Worm (Caenorhabditis elegans) whole organism, L2 larva: ENCODE measurements around the gene frm-10.

Source experiments
- C34F6.9 ChIP-seq: fragments of 150-350 bp; optimal IDR thresholded peaks from 2 replicates; lab custom pipeline; 2014; ENCODE audit warnings: missing biosample characterization, missing genetic modification characterization
- F13H6.1 ChIP-seq: sonication (generic microtip); optimal IDR thresholded peaks from 2 replicates; lab custom pipeline; 2016; ENCODE audit warnings: missing genetic modification characterization, missing compliant biosample characterization
- R02D3.7 ChIP-seq: fragments of 150-350 bp; optimal IDR thresholded peaks from 2 replicates; lab custom pipeline; 2014; ENCODE audit warnings: missing biosample characterization, missing genetic modification characterization
- Y55F3AM.14 ChIP-seq: fragments of 200-800 bp; sonication (Bioruptor generic); optimal IDR thresholded peaks from 2 replicates; lab custom pipeline; 2018; ENCODE audit warnings: mild to moderate bottlenecking, missing genetic modification characterization, missing compliant biosample characterization
- ZK546.5 ChIP-seq: sonication (generic microtip); optimal IDR thresholded peaks from 2 replicates; lab custom pipeline; 2017; ENCODE audit warnings: missing biosample characterization, missing genetic modification characterization
- alr-1 ChIP-seq: fragments of 150-350 bp; optimal IDR thresholded peaks from 2 replicates; lab custom pipeline; 2014; ENCODE audit warnings: missing biosample characterization, missing genetic modification characterization
- aly-2 ChIP-seq: fragments of 150-350 bp; optimal IDR thresholded peaks from 2 replicates; lab custom pipeline; 2014; ENCODE audit warnings: missing biosample characterization, missing genetic modification characterization
- ama-1 ChIP-seq: fragments of 150-350 bp; optimal IDR thresholded peaks from 2 replicates; lab custom pipeline; 2018; ENCODE audit warnings: inconsistent platforms
- blmp-1 ChIP-seq: sonication (generic microtip); optimal IDR thresholded peaks from 2 replicates; lab custom pipeline; 2017; ENCODE audit warnings: missing genetic modification characterization, mild to moderate bottlenecking, missing compliant biosample characterization, antibody characterized with exemption, moderate library complexity; ENCODE audit not compliant: insufficient read depth
- ceh-16 ChIP-seq: fragments of 150-350 bp; optimal IDR thresholded peaks from 2 replicates; lab custom pipeline; 2014; ENCODE audit warnings: missing biosample characterization, missing genetic modification characterization
- ceh-82 ChIP-seq: fragments of 150-350 bp; optimal IDR thresholded peaks from 2 replicates; lab custom pipeline; 2014; ENCODE audit warnings: missing biosample characterization, missing genetic modification characterization
- crh-2 ChIP-seq: sonication (generic microtip); optimal IDR thresholded peaks from 2 replicates; lab custom pipeline; 2017; ENCODE audit warnings: missing biosample characterization, missing genetic modification characterization
- fos-1 ChIP-seq: fragments of 150-350 bp; optimal IDR thresholded peaks from 2 replicates; lab custom pipeline; 2014; ENCODE audit warnings: missing biosample characterization, missing genetic modification characterization
- gmeb-1 ChIP-seq: fragments of 150-350 bp; optimal IDR thresholded peaks from 2 replicates; lab custom pipeline; 2014; ENCODE audit warnings: missing biosample characterization, missing genetic modification characterization
- lin-11 ChIP-seq: fragments of 150-350 bp; sonication (generic microtip); optimal IDR thresholded peaks from 2 replicates; lab custom pipeline; 2014; ENCODE audit warnings: missing biosample characterization, missing genetic modification characterization, inconsistent platforms, mixed read lengths
- lin-13 ChIP-seq: fragments of 150-350 bp; optimal IDR thresholded peaks from 2 replicates; lab custom pipeline; 2014; ENCODE audit warnings: missing biosample characterization, missing genetic modification reagents, missing genetic modification characterization
- lin-39 ChIP-seq: fragments of 150-350 bp; optimal IDR thresholded peaks from 2 replicates; lab custom pipeline; 2014; ENCODE audit warnings: missing biosample characterization, missing genetic modification reagents, missing genetic modification characterization
- lsy-2 ChIP-seq, 2 experiments: fragments of 150-350 bp in 1 of 2; sonication (generic microtip) in 1 of 2; optimal IDR thresholded peaks; 2 replicates each; lab custom pipeline; 2014 to 2017; ENCODE audit warnings: missing biosample characterization in 2 of 2, missing genetic modification characterization in 2 of 2
- mab-5 ChIP-seq: fragments of 150-350 bp; optimal IDR thresholded peaks from 2 replicates; lab custom pipeline; 2014; ENCODE audit warnings: missing biosample characterization, missing genetic modification characterization
- mdl-1 ChIP-seq, 2 experiments: fragments of 150-350 bp in 1 of 2; sonication (generic microtip) in 1 of 2; optimal IDR thresholded peaks; 2 replicates each; lab custom pipeline; 2017; ENCODE audit warnings: missing biosample characterization in 2 of 2, missing genetic modification characterization in 2 of 2
- nhr-10 ChIP-seq: sonication (generic microtip); optimal IDR thresholded peaks from 2 replicates; lab custom pipeline; 2017; ENCODE audit warnings: missing biosample characterization, missing genetic modification characterization
- nhr-11 ChIP-seq: fragments of 150-350 bp; optimal IDR thresholded peaks from 2 replicates; lab custom pipeline; 2014; ENCODE audit warnings: missing biosample characterization, missing genetic modification characterization
- nhr-12 ChIP-seq: fragments of 150-350 bp; optimal IDR thresholded peaks from 2 replicates; lab custom pipeline; 2014; ENCODE audit warnings: missing biosample characterization, missing genetic modification characterization
- nhr-129 ChIP-seq: fragments of 150-350 bp; optimal IDR thresholded peaks from 2 replicates; lab custom pipeline; 2014; ENCODE audit warnings: missing biosample characterization, missing genetic modification characterization
- nhr-21 ChIP-seq: fragments of 150-350 bp; optimal IDR thresholded peaks from 2 replicates; lab custom pipeline; 2014; ENCODE audit warnings: missing biosample characterization, missing genetic modification characterization
- nhr-25 ChIP-seq: fragments of 150-350 bp; sonication (generic microtip); optimal IDR thresholded peaks from 3 replicates; lab custom pipeline; 2014; ENCODE audit warnings: missing biosample characterization, missing genetic modification characterization
- nhr-77 ChIP-seq: fragments of 150-350 bp; optimal IDR thresholded peaks from 2 replicates; lab custom pipeline; 2014; ENCODE audit warnings: missing biosample characterization, missing genetic modification characterization
- peb-1 ChIP-seq: fragments of 150-350 bp; optimal IDR thresholded peaks from 2 replicates; lab custom pipeline; 2014; ENCODE audit warnings: missing biosample characterization, missing genetic modification characterization
- sem-4 ChIP-seq: fragments of 150-350 bp; optimal IDR thresholded peaks from 2 replicates; lab custom pipeline; 2014; ENCODE audit warnings: missing biosample characterization, missing genetic modification reagents, missing genetic modification characterization
- skn-1 ChIP-seq: sonication (generic microtip); optimal IDR thresholded peaks from 2 replicates; lab custom pipeline; 2017; ENCODE audit warnings: missing biosample characterization, missing genetic modification characterization
- sma-3 ChIP-seq: sonication (generic microtip); optimal IDR thresholded peaks from 2 replicates; lab custom pipeline; 2016; ENCODE audit warnings: missing genetic modification reagents, missing genetic modification characterization, missing compliant biosample characterization
- sma-9 ChIP-seq, 2 experiments: fragments of 150-350 bp in 1 of 2; sonication (generic microtip) in 1 of 2; optimal IDR thresholded peaks; 2 replicates each; lab custom pipeline; 2014 to 2016; ENCODE audit warnings: missing genetic modification characterization in 2 of 2, mild to moderate bottlenecking in 1 of 2, missing biosample characterization in 1 of 2, missing compliant biosample characterization in 1 of 2, missing genetic modification reagents in 1 of 2, moderate library complexity in 1 of 2
- snpc-4 ChIP-seq: fragments of 150-350 bp; optimal IDR thresholded peaks from 2 replicates; lab custom pipeline; 2014; ENCODE audit warnings: missing biosample characterization, missing genetic modification characterization
- unc-55 ChIP-seq: fragments of 150-350 bp; sonication (generic microtip); optimal IDR thresholded peaks from 3 replicates; lab custom pipeline; 2014; ENCODE audit warnings: missing biosample characterization, missing genetic modification reagents, missing genetic modification characterization
- unc-62 ChIP-seq: fragments of 150-350 bp; optimal IDR thresholded peaks from 2 replicates; lab custom pipeline; 2014; ENCODE audit warnings: missing biosample characterization, missing genetic modification reagents, missing genetic modification characterization
- zag-1 ChIP-seq: fragments of 150-350 bp; optimal IDR thresholded peaks from 2 replicates; lab custom pipeline; 2014; ENCODE audit warnings: missing biosample characterization, missing genetic modification characterization
- ztf-1 ChIP-seq: fragments of 200-800 bp; sonication (Bioruptor generic); conservative IDR thresholded peaks from 2 replicates; pipeline ENCODE4 v1.3.6; 2022; ENCODE audit warnings: missing genetic modification characterization, missing compliant biosample characterization
- ztf-11 ChIP-seq: sonication (generic microtip); optimal IDR thresholded peaks from 2 replicates; lab custom pipeline; 2017; ENCODE audit warnings: missing biosample characterization, missing genetic modification characterization
- ztf-4 ChIP-seq: fragments of 150-350 bp; optimal IDR thresholded peaks from 2 replicates; lab custom pipeline; 2014; ENCODE audit warnings: missing biosample characterization, missing genetic modification characterization

frm-10 gene

DNA sequence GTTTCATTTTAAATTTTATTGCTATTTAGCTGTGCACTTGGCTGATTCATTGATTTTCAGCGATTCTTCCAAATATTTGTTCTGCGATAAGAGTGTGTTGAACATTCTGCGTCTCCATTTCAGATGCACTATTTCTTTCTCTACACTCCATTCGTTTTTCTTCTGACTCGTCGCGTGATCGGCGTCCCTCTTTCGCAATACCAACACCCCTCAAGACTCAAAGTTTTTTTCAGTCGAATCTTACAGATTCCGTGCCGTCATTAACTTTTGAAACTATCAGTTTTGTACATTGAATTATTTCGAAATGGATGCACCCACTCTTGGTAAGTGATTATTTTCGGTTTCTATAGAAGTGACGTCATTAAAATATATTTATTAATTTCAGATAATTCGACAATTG, at the start of gene frm-10:
Gene frm-10, plus strand, starts transcription at position 234 of the 400 bp plus-strand sequence.
- TF ChIP-seq mab-5 (tag; lab: Kevin White, UChicago) (no peak), ztf-4 (tag; lab: Kevin White, UChicago) (peak; percentile 25), unc-55 (peak; percentile 80), lsy-2 (tag; optimal IDR thresholded peaks at IDR 0.05; lab: Kevin White, UChicago) (peak; percentile 8 to 65), F13H6.1 (peak; percentile 59), nhr-25 (tag; lab: Kevin White, UChicago) (peak; percentile 27), ztf-1 (GFP tag; lab: Robert Waterston, UW) (no peak), sma-3 (GFP tag; lab: Kevin White, UChicago) (peak; percentile 59), nhr-10 (tag; lab: Kevin White, UChicago) (peak; percentile 14), crh-2 (peak; percentile 81), aly-2 (tag; lab: Kevin White, UChicago) (no peak), snpc-4 (tag; lab: Kevin White, UChicago) (no peak), C34F6.9 (tag; lab: Kevin White, UChicago) (peak; percentile 82), Y55F3AM.14 (GFP tag; lab: Kevin White, UChicago) (no peak), fos-1 (tag; lab: Kevin White, UChicago) (peak; percentile 93), nhr-129 (tag; lab: Kevin White, UChicago) (peak; percentile 84), sma-9 (GFP tag; optimal IDR thresholded peaks at IDR 0.05; lab: Kevin White, UChicago) (peak; percentile 65), sma-9 (tag; optimal IDR thresholded peaks at IDR 0.05; lab: Kevin White, UChicago) (no peak), peb-1 (no peak), ama-1 (lab: Kevin White, UChicago) (peak; percentile 61), lin-13 (GFP tag; lab: Kevin White, UChicago) (peak; percentile 13), ceh-82 (no peak), mdl-1 (tag; optimal IDR thresholded peaks at IDR 0.05; lab: Kevin White, UChicago) (peak; percentile 8 to 28), gmeb-1 (peak; percentile 68), lin-11 (tag; lab: Kevin White, UChicago) (peak; percentile 23), skn-1 (peak; percentile 79)

DNA sequence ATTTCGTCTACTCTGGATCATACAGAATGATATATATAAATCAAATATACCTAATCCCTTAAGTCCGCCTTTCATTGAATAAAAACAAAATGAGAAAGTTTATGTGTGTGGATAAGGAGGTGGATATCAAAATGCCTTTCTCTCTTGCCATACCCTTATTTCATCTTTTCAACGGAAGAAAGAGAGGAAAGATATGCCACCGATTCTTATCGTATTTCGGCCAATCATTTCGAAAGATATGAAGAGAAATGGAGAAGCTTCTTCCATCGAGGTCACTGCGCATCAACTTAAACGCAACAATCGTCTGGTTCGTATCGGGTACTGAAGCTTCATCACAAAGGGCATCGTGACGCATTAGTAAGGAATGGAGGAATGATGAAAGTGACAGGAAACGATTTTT, 49.7 kb upstream of the frm-10 start:
- TF ChIP-seq nhr-77 (tag; lab: Kevin White, UChicago) (no peak), peb-1 (peak; percentile 38), nhr-21 (tag; lab: Kevin White, UChicago) (peak; percentile 47), ztf-1 (GFP tag; lab: Robert Waterston, UW) (no peak), lin-39 (tag; lab: Kevin White, UChicago) (no peak), ceh-16 (tag; lab: Kevin White, UChicago) (no peak), unc-62 (GFP tag; lab: Kevin White, UChicago) (no peak), blmp-1 (tag; lab: Kevin White, UChicago) (peak; percentile 3)

DNA sequence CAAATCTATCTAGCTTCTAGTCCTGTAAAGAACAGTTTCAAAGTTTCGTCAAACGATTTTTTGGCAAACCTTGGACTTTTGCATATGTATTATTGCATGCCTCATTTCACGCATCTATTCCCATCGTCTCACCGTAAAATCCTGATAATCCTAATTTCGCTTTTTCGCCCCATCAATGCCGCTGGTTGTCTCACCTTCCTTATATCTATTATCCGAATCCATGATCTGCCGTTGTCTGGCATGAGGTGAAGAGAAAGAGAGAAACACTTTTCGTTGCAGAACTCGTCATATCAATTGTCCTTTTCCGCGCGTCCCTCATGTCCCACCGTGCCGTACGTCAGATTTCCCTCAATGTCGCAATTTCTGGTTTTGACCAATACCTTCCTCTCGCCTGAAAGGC, 48.4 kb upstream of the frm-10 start, which contains the start of gene cut-2:
Gene cut-2, plus strand, starts transcription at position 365 of the 400 bp plus-strand sequence.
- TF ChIP-seq mdl-1 (tag; optimal IDR thresholded peaks at IDR 0.05; lab: Kevin White, UChicago): no peak
- peak; percentile 24 for TF ChIP-seq peb-1
- TF ChIP-seq, all 48 proteins: peak for 1

DNA sequence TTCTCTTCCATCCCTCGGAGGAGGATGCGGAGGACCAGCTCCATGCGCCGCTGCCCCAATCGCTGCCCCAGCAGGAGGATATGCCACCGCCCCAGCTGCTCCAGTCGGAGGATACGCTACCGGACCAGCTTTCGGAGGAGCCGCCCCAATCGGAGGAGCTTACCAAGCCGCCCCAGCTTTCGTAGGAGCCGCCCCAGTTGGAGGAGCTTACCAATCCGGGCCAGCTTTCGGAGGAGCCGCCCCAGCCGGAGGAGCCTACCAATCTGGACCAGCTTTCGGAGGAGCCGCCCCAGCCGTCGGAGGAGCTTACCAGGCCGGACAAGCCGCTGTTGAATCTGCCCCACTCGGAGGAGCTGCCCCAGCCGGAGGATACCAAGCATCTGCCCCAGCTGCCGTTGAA, 47.5 kb upstream of the frm-10 start:
- TF ChIP-seq sma-3 (GFP tag; lab: Kevin White, UChicago): no peak
- no peak for TF ChIP-seq zag-1 (tag; lab: Kevin White, UChicago)
- TF ChIP-seq alr-1 (tag; lab: Kevin White, UChicago): no peak
- TF ChIP-seq lin-11 (tag; lab: Kevin White, UChicago): no peak
- no peak for TF ChIP-seq R02D3.7 (tag; lab: Kevin White, UChicago)
- no peak for TF ChIP-seq nhr-11 (tag; lab: Kevin White, UChicago)
- TF ChIP-seq nhr-12 (tag; lab: Kevin White, UChicago): no peak
- TF ChIP-seq ztf-1 (GFP tag; lab: Robert Waterston, UW): no peak
- TF ChIP-seq sem-4: no peak
- TF ChIP-seq ztf-4 (tag; lab: Kevin White, UChicago): no peak
- no peak for TF ChIP-seq ZK546.5 (tag; lab: Kevin White, UChicago)
- no peak for TF ChIP-seq nhr-129 (tag; lab: Kevin White, UChicago)
- no peak for TF ChIP-seq nhr-77 (tag; lab: Kevin White, UChicago)
- no peak for TF ChIP-seq snpc-4 (tag; lab: Kevin White, UChicago)
- TF ChIP-seq blmp-1 (tag; lab: Kevin White, UChicago): no peak
- no peak for TF ChIP-seq ztf-11
- TF ChIP-seq nhr-25 (tag; lab: Kevin White, UChicago): no peak
- TF ChIP-seq aly-2 (tag; lab: Kevin White, UChicago): no peak
- TF ChIP-seq, all 48 proteins: peak for 0
